Fruit fly (Drosophila melanogaster): ENCODE results near the gene Sap-r.

Gene Sap-r

dm6 chr3R:30843709-30844108, 45.2 kb downstream of the Sap-r start (continued):
- TF ChIP-seq CG3032 (tag; optimal IDR thresholded peaks at IDR 0.05) (peak; percentile 60), Ets96B (tag; optimal IDR thresholded peaks at IDR 0.05) (peak; percentile 68), achi (GFP tag; optimal IDR thresholded peaks at IDR 0.05) (peak; percentile 14), fd85E (GFP tag; optimal IDR thresholded peaks at IDR 0.05) (no peak), Sox15 (GFP tag; optimal IDR thresholded peaks at IDR 0.05) (peak; percentile 41), salr (GFP tag; optimal IDR thresholded peaks at IDR 0.05) (peak in 1 of 2 experiments; percentile 27), CG10669 (GFP tag; optimal IDR thresholded peaks at IDR 0.05) (peak; percentile 64), CG32006 (GFP tag; optimal IDR thresholded peaks at IDR 0.05) (no peak), CG34406 (GFP tag; optimal IDR thresholded peaks at IDR 0.05) (peak; percentile 8), dsx (GFP tag; optimal IDR thresholded peaks at IDR 0.05; ENCODE audit: poor library complexity, severe bottlenecking) (peak; percentile 36), dac (GFP tag; optimal IDR thresholded peaks at IDR 0.05) (no peak), Smox (GFP tag; optimal IDR thresholded peaks at IDR 0.05) (peak; percentile 77), topi (GFP tag; optimal IDR thresholded peaks at IDR 0.05) (peak; percentile 76), CG4318 (GFP tag; optimal IDR thresholded peaks at IDR 0.05) (no peak), CG8632 (GFP tag; optimal IDR thresholded peaks at IDR 0.05) (peak; percentile 51), Blimp-1 (GFP tag; optimal IDR thresholded peaks at IDR 0.05) (no peak), fkh (GFP tag; optimal IDR thresholded peaks at IDR 0.05) (no peak), CG15336 (GFP tag; IDR thresholded peaks at IDR 0.05) (no peak), CG3919 (GFP tag; optimal IDR thresholded peaks at IDR 0.05) (peak; percentile 50), Sox102F (GFP tag; optimal IDR thresholded peaks at IDR 0.05) (peak; percentile 56), CG11762 (GFP tag; optimal IDR thresholded peaks at IDR 0.05; ENCODE audit: insufficient read depth) (peak; percentile 16)

DNA sequence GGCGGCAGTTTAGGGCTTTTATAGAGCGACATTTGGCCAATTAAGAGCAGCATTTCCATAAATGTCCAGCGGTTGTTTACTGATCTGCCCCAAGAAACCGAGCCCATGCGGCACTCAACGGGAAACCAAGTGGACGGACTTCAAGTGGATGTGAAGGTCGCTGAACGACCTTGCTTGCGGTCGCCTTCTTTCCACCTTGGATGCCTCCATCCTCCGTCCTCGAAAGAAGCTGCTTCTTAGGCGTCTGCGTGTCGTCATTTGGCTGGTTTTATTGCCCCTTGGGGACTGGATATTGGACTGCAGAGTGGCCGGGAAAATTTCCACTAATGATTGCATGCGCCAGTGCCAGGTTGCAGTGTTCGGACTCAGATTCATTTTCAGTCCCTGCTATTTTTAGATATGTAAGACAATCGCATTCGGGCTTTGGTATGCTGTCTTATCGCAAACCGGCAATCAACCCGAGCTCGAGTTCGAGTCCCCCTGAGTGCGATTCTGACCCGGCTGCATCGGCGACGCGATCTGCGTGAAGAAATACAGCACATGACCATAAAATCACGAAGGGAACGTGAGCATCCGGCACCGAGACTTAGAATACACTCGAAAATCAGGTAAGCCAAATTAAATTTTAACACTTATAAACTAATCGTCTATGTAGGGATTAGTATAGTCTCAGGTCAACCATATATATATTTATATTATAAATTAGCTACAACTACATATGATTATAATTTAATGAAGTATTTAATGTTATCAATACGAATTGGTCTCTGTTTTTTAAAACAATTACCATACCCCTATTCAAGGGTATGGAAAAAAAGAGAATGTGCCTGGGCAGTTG, 46.0 kb downstream of the Sap-r start:
- TF ChIP-seq CG11294 (GFP tag; IDR thresholded peaks at IDR 0.05), result no peak
- TF ChIP-seq CG6792 (GFP tag; optimal IDR thresholded peaks at IDR 0.05), result peak; percentile 59
- TF ChIP-seq Sox14 (GFP tag; optimal IDR thresholded peaks at IDR 0.05), result peak; percentile 42
- no peak for TF ChIP-seq pdm3 (GFP tag; optimal IDR thresholded peaks at IDR 0.05)
- TF ChIP-seq Met (GFP tag; optimal IDR thresholded peaks at IDR 0.05), result peak; percentile 49
- TF ChIP-seq CG8632 (GFP tag; optimal IDR thresholded peaks at IDR 0.05), result peak; percentile 78
- TF ChIP-seq CG8319 (GFP tag; optimal IDR thresholded peaks at IDR 0.05), result peak; percentile 32
- TF ChIP-seq CG6276 (GFP tag; optimal IDR thresholded peaks at IDR 0.05), result no peak
- no peak for TF ChIP-seq fd85E (GFP tag; optimal IDR thresholded peaks at IDR 0.05)
- TF ChIP-seq esn (GFP tag; optimal IDR thresholded peaks at IDR 0.05), result peak; percentile 34
- TF ChIP-seq CG34406 (GFP tag; optimal IDR thresholded peaks at IDR 0.05), result peak; percentile 76
- TF ChIP-seq CG31627 (GFP tag; optimal IDR thresholded peaks at IDR 0.05), result peak; percentile 24
- TF ChIP-seq CG10631 (GFP tag; optimal IDR thresholded peaks at IDR 0.05), result peak; percentile 75
- TF ChIP-seq svp (GFP tag), result peak; percentile 36
- TF ChIP-seq ss (GFP tag; optimal IDR thresholded peaks at IDR 0.05), result peak; percentile 81 to 87
- peak; percentile 56 for TF ChIP-seq CG1621 (tag; optimal IDR thresholded peaks at IDR 0.05)
- peak; percentile 53 for TF ChIP-seq net (GFP tag; optimal IDR thresholded peaks at IDR 0.05)
- no peak for TF ChIP-seq Hr39 (GFP tag; optimal IDR thresholded peaks at IDR 0.05)
- no peak for TF ChIP-seq Gug (GFP tag; IDR thresholded peaks at IDR 0.05)
- TF ChIP-seq CG8119 (GFP tag; IDR thresholded peaks at IDR 0.05), result 0 out of 3 replicates have a peak, but pooled peaks have one; percentile 33
- peak; percentile 27 for TF ChIP-seq CG11902 (GFP tag; optimal IDR thresholded peaks at IDR 0.05)
- peak; percentile 33 for TF ChIP-seq CG16779 (tag; optimal IDR thresholded peaks at IDR 0.05)
- no peak for TF ChIP-seq CG7368 (GFP tag; optimal IDR thresholded peaks at IDR 0.05)
- peak; percentile 11 for TF ChIP-seq lz (GFP tag; optimal IDR thresholded peaks at IDR 0.05)
- TF ChIP-seq OdsH (GFP tag; optimal IDR thresholded peaks at IDR 0.05), result peak; percentile 65
- peak; percentile 40 for TF ChIP-seq topi (GFP tag; optimal IDR thresholded peaks at IDR 0.05)
- no peak for TF ChIP-seq Hr4 (GFP tag; optimal IDR thresholded peaks at IDR 0.05)
- peak; percentile 77 for TF ChIP-seq CG10669 (GFP tag; optimal IDR thresholded peaks at IDR 0.05)
- no peak for TF ChIP-seq fkh (GFP tag; optimal IDR thresholded peaks at IDR 0.05)
- TF ChIP-seq achi (GFP tag; optimal IDR thresholded peaks at IDR 0.05), result peak; percentile 46
- no peak for TF ChIP-seq Eip75B (GFP tag; optimal IDR thresholded peaks at IDR 0.05)
- TF ChIP-seq Sox102F (GFP tag; optimal IDR thresholded peaks at IDR 0.05), result peak; percentile 52
- TF ChIP-seq CG32006 (GFP tag; optimal IDR thresholded peaks at IDR 0.05), result peak; percentile 11
- peak; percentile 74 for TF ChIP-seq spab (GFP tag; optimal IDR thresholded peaks at IDR 0.05)
- TF ChIP-seq Lpt (GFP tag; optimal IDR thresholded peaks at IDR 0.05), result no peak
- TF ChIP-seq Eip78C (GFP tag), result peak; percentile 86

All from whole organism, prepupa.